Fruit fly (Drosophila melanogaster) whole organism, embryonic: ENCODE results near the gene CG18180.

ENCODE experiments used
- C15 ChIP-seq: fragments of 200-800 bp; sonication (Bioruptor generic); IDR thresholded peaks from 3 replicates; pipeline ENCODE4 v1.3.6; 2022; ENCODE audit warnings: missing biosample characterization, missing genetic modification characterization
- HLHmδ ChIP-seq: fragments of 200-800 bp; sonication (Bioruptor generic); optimal IDR thresholded peaks from 2 replicates; lab custom pipeline; 2018; ENCODE audit warnings: missing biosample characterization, mild to moderate bottlenecking, missing genetic modification characterization, moderate library complexity
- cg ChIP-seq: fragments of 200-800 bp; sonication (Bioruptor generic); optimal IDR thresholded peaks from 3 replicates; lab custom pipeline; 2019; ENCODE audit warnings: missing biosample characterization, mild to moderate bottlenecking, missing genetic modification characterization, moderate library complexity
- pb ChIP-seq: fragments of 200-800 bp; sonication (Bioruptor generic); optimal IDR thresholded peaks from 3 replicates; lab custom pipeline; 2016; ENCODE audit warnings: missing biosample characterization, missing genetic modification characterization
- tin ChIP-seq: fragments of 200-800 bp; sonication (Bioruptor generic); optimal IDR thresholded peaks from 3 replicates; lab custom pipeline; 2016; ENCODE audit warnings: missing biosample characterization, missing genetic modification characterization

dm6 chr3L:9678007-9678497 is 37.2 kb downstream of the CG18180 start:
- TF ChIP-seq cg (GFP tag; lab: Kevin White, UChicago) = peak; percentile 71
- no peak for TF ChIP-seq pb
- no peak for TF ChIP-seq tin (GFP tag; lab: Kevin White, UChicago)
- peak; percentile 30 for TF ChIP-seq HLHmδ
- TF ChIP-seq C15 = no peak
